Fruit fly (Drosophila melanogaster): Measurements from ENCODE around the gene CG31668.

The CG31668 gene

DNA sequence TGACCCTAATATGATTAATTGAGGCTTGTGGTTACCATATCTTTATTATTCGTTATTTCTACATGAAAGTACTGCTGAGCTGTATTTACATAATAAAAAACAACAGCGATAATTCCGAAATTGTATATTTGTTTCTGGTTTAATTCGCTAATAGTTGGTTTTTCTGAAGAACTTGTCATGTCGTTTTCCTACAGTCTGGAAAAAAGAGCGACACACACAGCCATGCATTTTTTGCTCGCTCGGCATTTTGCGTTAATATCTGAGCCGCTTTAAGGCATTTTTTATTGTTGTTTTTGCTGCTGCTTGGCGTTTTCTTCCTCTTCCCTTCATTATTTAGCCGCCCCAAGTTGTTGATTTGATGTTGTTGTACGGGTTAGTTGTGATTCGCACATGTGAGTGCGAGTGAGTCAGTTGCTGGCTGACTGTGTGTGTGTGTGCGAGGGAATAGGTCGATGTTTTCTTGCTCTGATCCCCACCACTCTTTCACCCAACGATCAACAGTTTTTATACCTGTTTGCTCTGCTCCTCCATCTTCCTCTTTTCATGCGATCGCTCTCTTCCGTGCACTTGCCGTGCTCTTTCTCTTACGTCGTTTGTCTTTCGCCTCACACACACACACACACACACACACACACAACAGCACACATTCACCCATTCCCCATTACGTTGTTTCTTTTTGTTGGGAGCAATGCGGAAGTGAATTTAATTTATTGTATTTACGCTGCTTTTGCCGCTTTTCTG lies 30.7 kb downstream of the CG31668 start (continued):
- TF ChIP-seq OdsH (GFP tag; optimal IDR thresholded peaks at IDR 0.05) (peak; percentile 63), CG1621 (tag; optimal IDR thresholded peaks at IDR 0.05) (peak; percentile 65), spab (GFP tag; optimal IDR thresholded peaks at IDR 0.05) (peak; percentile 18), svp (GFP tag) (peak; percentile 80), net (GFP tag; optimal IDR thresholded peaks at IDR 0.05) (no peak), CG32006 (GFP tag; optimal IDR thresholded peaks at IDR 0.05) (peak; percentile 9), Eip78C (GFP tag) (peak; percentile 86), Hr38 (GFP tag; optimal IDR thresholded peaks at IDR 0.05) (no peak), eg (GFP tag; IDR thresholded peaks at IDR 0.05) (no peak), salr (GFP tag; optimal IDR thresholded peaks at IDR 0.05) (peak in 1 of 2 experiments; percentile 12), CG16779 (tag; optimal IDR thresholded peaks at IDR 0.05) (peak; percentile 4), topi (GFP tag; optimal IDR thresholded peaks at IDR 0.05) (peak; percentile 51), Sox15 (GFP tag; optimal IDR thresholded peaks at IDR 0.05) (no peak), CG4318 (GFP tag; optimal IDR thresholded peaks at IDR 0.05) (no peak), Eip93F (GFP tag; optimal IDR thresholded peaks at IDR 0.05) (no peak), Lpt (GFP tag; optimal IDR thresholded peaks at IDR 0.05) (peak; percentile 71), ss (GFP tag; optimal IDR thresholded peaks at IDR 0.05) (peak; percentile 45 to 71), CG6792 (GFP tag; optimal IDR thresholded peaks at IDR 0.05) (peak; percentile 48), fd59A (GFP tag; optimal IDR thresholded peaks at IDR 0.05) (no peak), fkh (GFP tag; optimal IDR thresholded peaks at IDR 0.05) (no peak), Hr39 (GFP tag; optimal IDR thresholded peaks at IDR 0.05) (peak; percentile 7), Ets96B (tag; optimal IDR thresholded peaks at IDR 0.05) (peak; percentile 32), achi (GFP tag; optimal IDR thresholded peaks at IDR 0.05) (no peak)

DNA sequence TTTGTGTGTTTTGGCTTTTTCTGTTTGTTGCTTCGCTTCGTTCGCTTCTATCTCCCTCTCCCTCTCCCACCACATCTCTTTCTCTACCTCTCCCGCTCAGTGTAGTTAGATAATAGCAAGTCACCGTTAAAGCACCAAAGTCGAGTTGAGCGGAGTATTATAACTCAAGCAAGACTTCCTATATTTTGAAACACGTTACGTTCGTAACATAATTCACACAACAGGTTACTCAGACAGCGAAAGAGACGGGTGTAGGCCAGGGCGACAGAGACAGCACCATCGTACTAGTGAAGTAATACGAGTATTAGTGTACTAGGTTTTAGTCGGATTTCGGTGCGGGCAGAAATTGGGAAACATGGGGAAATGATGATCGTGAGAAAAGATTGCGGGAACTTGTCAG lies 32.4 kb downstream of the CG31668 start:
- peak; percentile 16 for TF ChIP-seq fkh (GFP tag; optimal IDR thresholded peaks at IDR 0.05)
- peak; percentile 6 for TF ChIP-seq Lpt (GFP tag; optimal IDR thresholded peaks at IDR 0.05)
- TF ChIP-seq CG6792 (GFP tag; optimal IDR thresholded peaks at IDR 0.05), result no peak

DNA sequence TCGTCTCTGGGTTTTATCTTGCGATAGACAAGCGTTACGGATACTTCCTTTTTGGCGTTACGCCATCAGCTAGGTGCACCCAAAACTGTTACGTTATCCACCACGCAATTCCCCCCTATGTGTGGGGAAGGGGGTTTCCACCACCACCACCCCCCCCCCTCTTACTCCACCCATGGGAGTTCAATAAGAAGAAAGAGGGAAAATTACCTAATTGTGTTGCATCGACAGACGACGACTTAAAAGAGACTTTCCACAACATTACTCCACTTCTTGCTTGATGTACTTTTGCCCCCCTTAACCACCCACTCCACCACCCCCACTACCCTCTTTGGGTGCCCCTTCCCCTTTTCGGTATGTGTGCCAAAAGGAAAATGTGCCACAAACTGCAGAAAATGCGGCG lies 32.8 kb downstream of the CG31668 start:
- TF ChIP-seq dsx (GFP tag; optimal IDR thresholded peaks at IDR 0.05; ENCODE audit: poor library complexity, severe bottlenecking), result no peak
- no peak for TF ChIP-seq CG7368 (GFP tag; optimal IDR thresholded peaks at IDR 0.05)
- TF ChIP-seq esn (GFP tag; optimal IDR thresholded peaks at IDR 0.05), result no peak
- TF ChIP-seq Lpt (GFP tag; optimal IDR thresholded peaks at IDR 0.05), result no peak
- no peak for TF ChIP-seq CG6854 (GFP tag; optimal IDR thresholded peaks at IDR 0.05)
- no peak for TF ChIP-seq spab (GFP tag; optimal IDR thresholded peaks at IDR 0.05)
- TF ChIP-seq CG11902 (GFP tag; optimal IDR thresholded peaks at IDR 0.05), result no peak
- no peak for TF ChIP-seq acj6 (GFP tag; optimal IDR thresholded peaks at IDR 0.05)
- no peak for TF ChIP-seq Eip93F (GFP tag; optimal IDR thresholded peaks at IDR 0.05)
- no peak for TF ChIP-seq CG10669 (GFP tag; optimal IDR thresholded peaks at IDR 0.05)
- TF ChIP-seq fkh (GFP tag; optimal IDR thresholded peaks at IDR 0.05), result no peak
- TF ChIP-seq Ets96B (tag; optimal IDR thresholded peaks at IDR 0.05), result no peak
- no peak for TF ChIP-seq Sox15 (GFP tag; optimal IDR thresholded peaks at IDR 0.05)
- TF ChIP-seq topi (GFP tag; optimal IDR thresholded peaks at IDR 0.05), result no peak
- TF ChIP-seq CG11294 (GFP tag; IDR thresholded peaks at IDR 0.05), result no peak
- TF ChIP-seq CG31627 (GFP tag; optimal IDR thresholded peaks at IDR 0.05), result no peak

DNA sequence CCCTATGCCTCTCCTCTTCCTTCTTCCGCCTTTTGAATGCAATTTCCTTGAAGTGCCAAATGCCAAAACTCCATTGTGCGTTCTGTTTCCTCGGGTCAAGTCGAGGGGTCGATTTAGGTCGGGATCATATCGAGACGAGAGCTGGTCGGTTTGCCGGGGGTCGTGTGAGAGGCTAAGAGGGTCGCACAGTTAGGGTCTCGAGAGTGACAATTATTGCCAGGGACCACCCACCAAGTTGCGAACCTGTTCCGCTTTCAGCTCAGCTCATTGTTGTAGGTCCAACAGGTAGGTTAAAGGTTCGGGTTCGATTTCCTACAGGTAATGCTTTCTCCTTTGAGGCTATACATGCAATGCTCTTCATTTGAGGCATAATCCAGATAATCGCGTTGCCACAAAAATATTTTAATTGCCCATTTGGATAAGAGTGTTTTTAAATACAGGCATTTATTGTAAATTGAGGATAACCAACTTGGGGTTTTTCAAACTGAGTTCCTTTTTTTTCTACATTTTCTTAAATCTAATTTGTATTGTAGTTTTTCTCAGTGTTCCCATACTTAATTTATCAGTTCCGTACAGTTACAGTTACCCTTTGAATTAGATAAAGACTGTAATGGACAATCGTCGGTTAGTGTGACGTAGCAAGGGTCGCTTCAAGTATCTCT lies 33.4 kb downstream of the CG31668 start:
- TF ChIP-seq spab (GFP tag; optimal IDR thresholded peaks at IDR 0.05) (no peak), CG8632 (GFP tag; optimal IDR thresholded peaks at IDR 0.05) (no peak), Sox14 (GFP tag; optimal IDR thresholded peaks at IDR 0.05) (no peak), fd59A (GFP tag; optimal IDR thresholded peaks at IDR 0.05) (no peak), CG6163 (GFP tag; IDR thresholded peaks at IDR 0.05) (0 out of 3 replicates have a peak, but pooled peaks have one; percentile 38), CG6854 (GFP tag; optimal IDR thresholded peaks at IDR 0.05) (no peak), Hr39 (GFP tag; optimal IDR thresholded peaks at IDR 0.05) (no peak), CG32006 (GFP tag; optimal IDR thresholded peaks at IDR 0.05) (peak; percentile 6), CG1621 (tag; optimal IDR thresholded peaks at IDR 0.05) (no peak), CG10631 (GFP tag; optimal IDR thresholded peaks at IDR 0.05) (no peak), CG8319 (GFP tag; optimal IDR thresholded peaks at IDR 0.05) (no peak), CG15336 (GFP tag; IDR thresholded peaks at IDR 0.05) (no peak), Sox102F (GFP tag; optimal IDR thresholded peaks at IDR 0.05) (no peak), fkh (GFP tag; optimal IDR thresholded peaks at IDR 0.05) (no peak), CG16779 (tag; optimal IDR thresholded peaks at IDR 0.05) (no peak), Lpt (GFP tag; optimal IDR thresholded peaks at IDR 0.05) (no peak), Eip75B (GFP tag; optimal IDR thresholded peaks at IDR 0.05) (no peak), svp (GFP tag) (peak; percentile 60), lz (GFP tag; optimal IDR thresholded peaks at IDR 0.05) (no peak), acj6 (GFP tag; optimal IDR thresholded peaks at IDR 0.05) (peak; percentile 25), Eip78C (GFP tag) (peak; percentile 63)
